Fruit fly (Drosophila melanogaster) whole organism, embryonic: Measurements from ENCODE around the gene Prosbeta6.

Experiments used
- Asciz ChIP-seq: fragments of 200-800 bp; sonication (Bioruptor generic); optimal IDR thresholded peaks from 2 replicates; lab custom pipeline; 2017; ENCODE audit warnings: missing biosample characterization, mild to moderate bottlenecking, missing genetic modification characterization, missing genetic modification reagents
- CG10366 ChIP-seq: fragments of 200-800 bp; sonication (Bioruptor generic); IDR thresholded peaks from 2 replicates; pipeline ENCODE4 v1.3.6; 2022; ENCODE audit warnings: missing biosample characterization, missing genetic modification characterization
- CG10959 ChIP-seq: fragments of 200-800 bp; sonication (Bioruptor generic); IDR thresholded peaks from 2 replicates; pipeline ENCODE4 v1.3.6; 2022; ENCODE audit warnings: missing biosample characterization, missing genetic modification characterization
- CG11560 ChIP-seq: fragments of 200-800 bp; sonication (Bioruptor generic); IDR thresholded peaks from 3 replicates; pipeline ENCODE4 v1.3.6; 2022; ENCODE audit warnings: missing biosample characterization, missing genetic modification characterization
- CG12155 ChIP-seq: fragments of 200-800 bp; sonication (Bioruptor generic); optimal IDR thresholded peaks from 3 replicates; lab custom pipeline; 2016; ENCODE audit warnings: missing biosample characterization, missing genetic modification characterization
- CG12659 ChIP-seq: fragments of 200-800 bp; sonication (Bioruptor generic); optimal IDR thresholded peaks from 3 replicates; lab custom pipeline; 2017; ENCODE audit warnings: mild to moderate bottlenecking, missing biosample characterization, missing genetic modification reagents, missing genetic modification characterization
- CG12769 ChIP-seq: fragments of 200-800 bp; sonication (Bioruptor generic); optimal IDR thresholded peaks from 2 replicates; lab custom pipeline; 2019; ENCODE audit warnings: missing biosample characterization, mild to moderate bottlenecking, missing genetic modification characterization, moderate library complexity
- CG14667 ChIP-seq: fragments of 200-800 bp; sonication (Bioruptor generic); IDR thresholded peaks from 2 replicates; pipeline ENCODE4 v1.3.6; 2022; ENCODE audit warnings: missing biosample characterization, missing genetic modification characterization
- CG16779 ChIP-seq: fragments of 200-800 bp; sonication (Bioruptor generic); IDR thresholded peaks from 2 replicates; pipeline ENCODE4 v1.3.6; 2022; ENCODE audit warnings: missing biosample characterization, missing genetic modification characterization
- CG16815 ChIP-seq: fragments of 200-800 bp; sonication (Bioruptor generic); optimal IDR thresholded peaks from 3 replicates; lab custom pipeline; 2017; ENCODE audit warnings: missing biosample characterization, mild to moderate bottlenecking, missing genetic modification characterization
- CG16863 ChIP-seq: fragments of 200-800 bp; sonication (Bioruptor generic); optimal IDR thresholded peaks from 3 replicates; lab custom pipeline; 2016; ENCODE audit warnings: missing biosample characterization, missing genetic modification characterization
- CG17359 ChIP-seq: fragments of 200-800 bp; sonication (Bioruptor generic); optimal IDR thresholded peaks from 3 replicates; lab custom pipeline; 2018; ENCODE audit warnings: missing biosample characterization, mild to moderate bottlenecking, missing genetic modification characterization, moderate library complexity
- CG2116 ChIP-seq: fragments of 200-800 bp; sonication (Bioruptor generic); optimal IDR thresholded peaks from 3 replicates; lab custom pipeline; 2018; ENCODE audit warnings: missing biosample characterization, mild to moderate bottlenecking, missing genetic modification characterization
- CG2129 ChIP-seq: fragments of 200-800 bp; sonication (Bioruptor generic); IDR thresholded peaks from 2 replicates; pipeline ENCODE4 v1.3.6; 2022; ENCODE audit warnings: missing biosample characterization, missing genetic modification characterization; ENCODE audit not compliant: partially characterized antibody
- CG31365 ChIP-seq: fragments of 200-800 bp; sonication (Bioruptor generic); optimal IDR thresholded peaks from 2 replicates; lab custom pipeline; 2018; ENCODE audit warnings: missing biosample characterization, mild to moderate bottlenecking, missing genetic modification characterization
- CG32772 ChIP-seq: fragments of 200-800 bp; sonication (Bioruptor generic); IDR thresholded peaks from 2 replicates; pipeline ENCODE4 v1.3.6; 2022; ENCODE audit warnings: missing biosample characterization, missing genetic modification characterization
- CG3281 ChIP-seq: fragments of 200-800 bp; sonication (Bioruptor generic); optimal IDR thresholded peaks from 3 replicates; lab custom pipeline; 2017; ENCODE audit warnings: missing biosample characterization, mild to moderate bottlenecking, missing genetic modification characterization
- CG4282 ChIP-seq: fragments of 200-800 bp; sonication (Bioruptor generic); optimal IDR thresholded peaks from 2 replicates; lab custom pipeline; 2016; ENCODE audit warnings: missing biosample characterization, missing genetic modification characterization
- CG4360 ChIP-seq: fragments of 200-800 bp; sonication (Bioruptor generic); IDR thresholded peaks from 2 replicates; pipeline ENCODE4 v1.3.6; 2022; ENCODE audit warnings: missing biosample characterization, missing genetic modification characterization
- CG7357 ChIP-seq: fragments of 200-800 bp; sonication (Bioruptor generic); IDR thresholded peaks from 3 replicates; pipeline ENCODE4 v1.3.6; 2022; ENCODE audit warnings: missing biosample characterization, missing genetic modification characterization
- CG8359 ChIP-seq: fragments of 200-800 bp; sonication (Bioruptor generic); optimal IDR thresholded peaks from 2 replicates; lab custom pipeline; 2017; ENCODE audit warnings: missing biosample characterization, mild to moderate bottlenecking, missing genetic modification characterization, borderline replicate concordance
- CG9797 ChIP-seq: fragments of 200-800 bp; sonication (Bioruptor generic); optimal IDR thresholded peaks from 3 replicates; lab custom pipeline; 2018; ENCODE audit warnings: missing biosample characterization, mild to moderate bottlenecking, missing genetic modification characterization
- CG9817 ChIP-seq: fragments of 200-800 bp; sonication (Bioruptor generic); optimal IDR thresholded peaks from 2 replicates; lab custom pipeline; 2018; ENCODE audit warnings: missing biosample characterization, mild to moderate bottlenecking, missing genetic modification characterization, moderate library complexity
- D ChIP-seq, 2 experiments: fragments of 200-800 bp in 1 of 2; fragments of >200 bp in 1 of 2; sonication (Bioruptor generic) in 1 of 2; optimal IDR thresholded peaks; 2 replicates in 1 of 2; 3 replicates in 1 of 2; lab custom pipeline; 2017; ENCODE audit warnings: mild to moderate bottlenecking in 1 of 2, missing biosample characterization in 1 of 2, missing genetic modification characterization in 1 of 2, missing genetic modification reagents in 1 of 2
- Doc3 ChIP-seq: fragments of 200-800 bp; sonication (Bioruptor generic); IDR thresholded peaks from 3 replicates; pipeline ENCODE4 v1.3.6; 2022; ENCODE audit warnings: missing biosample characterization, missing genetic modification characterization; ENCODE audit not compliant: partially characterized antibody
- Dp ChIP-seq: fragments of 200-800 bp; sonication (Bioruptor generic); optimal IDR thresholded peaks from 2 replicates; lab custom pipeline; 2018; ENCODE audit warnings: missing biosample characterization, mild to moderate bottlenecking, missing genetic modification characterization, moderate library complexity
- ERR ChIP-seq: fragments of 200-800 bp; sonication (Bioruptor generic); optimal IDR thresholded peaks from 2 replicates; lab custom pipeline; 2016; ENCODE audit warnings: missing biosample characterization, missing genetic modification characterization
- Eip74EF ChIP-seq, 2 experiments: fragments of 200-800 bp in 1 of 2; fragments of >200 bp in 1 of 2; sonication (Bioruptor generic) in 1 of 2; optimal IDR thresholded peaks; 2 replicates each; lab custom pipeline; 2017 to 2019; ENCODE audit warnings: missing biosample characterization in 2 of 2, missing genetic modification characterization in 2 of 2, mild to moderate bottlenecking in 1 of 2, moderate library complexity in 1 of 2
- Hr51 ChIP-seq, 2 experiments: fragments of 200-800 bp; sonication (Bioruptor generic); optimal IDR thresholded peaks; 2 replicates in 1 of 2; 3 replicates in 1 of 2; lab custom pipeline; 2016 to 2018; ENCODE audit warnings: missing biosample characterization in 2 of 2, missing genetic modification characterization in 2 of 2, mild to moderate bottlenecking in 1 of 2, moderate library complexity in 1 of 2
- Optix ChIP-seq: fragments of 200-800 bp; sonication (Bioruptor generic); IDR thresholded peaks from 3 replicates; pipeline ENCODE4 v1.3.6; 2022; ENCODE audit warnings: missing biosample characterization, missing genetic modification characterization
- Side ChIP-seq: fragments of 200-800 bp; sonication (Bioruptor generic); optimal IDR thresholded peaks from 2 replicates; lab custom pipeline; 2016; ENCODE audit warnings: missing biosample characterization, missing genetic modification characterization
- Six4 ChIP-seq: fragments of 200-800 bp; sonication (Bioruptor generic); optimal IDR thresholded peaks from 2 replicates; lab custom pipeline; 2016; ENCODE audit warnings: missing biosample characterization, missing genetic modification characterization
- Tbp ChIP-seq: fragments of >200 bp; optimal IDR thresholded peaks from 2 replicates; lab custom pipeline; 2018; ENCODE audit warnings: missing biosample characterization, missing genetic modification characterization
- al ChIP-seq: fragments of 200-800 bp; sonication (Bioruptor generic); IDR thresholded peaks from 2 replicates; pipeline ENCODE4 v1.3.6; 2022; ENCODE audit warnings: missing biosample characterization, missing genetic modification characterization
- aop ChIP-seq: fragments of 200-800 bp; sonication (Bioruptor generic); IDR thresholded peaks from 2 replicates; pipeline ENCODE4 v1.3.6; 2022; ENCODE audit warnings: missing biosample characterization, missing genetic modification characterization
- da ChIP-seq: fragments of 200-800 bp; sonication (Bioruptor generic); optimal IDR thresholded peaks from 2 replicates; lab custom pipeline; 2016; ENCODE audit warnings: missing biosample characterization, missing genetic modification characterization
- gce ChIP-seq: fragments of 200-800 bp; sonication (Bioruptor generic); IDR thresholded peaks from 3 replicates; pipeline ENCODE4 v1.3.6; 2022; ENCODE audit warnings: missing biosample characterization, missing genetic modification characterization
- grau ChIP-seq: fragments of 200-800 bp; optimal IDR thresholded peaks from 3 replicates; lab custom pipeline; 2019; ENCODE audit warnings: missing biosample characterization, mild to moderate bottlenecking, missing genetic modification characterization, moderate library complexity
- gro ChIP-seq: fragments of 200-800 bp; sonication (Bioruptor generic); optimal IDR thresholded peaks from 2 replicates; lab custom pipeline; 2016; ENCODE audit warnings: missing biosample characterization, missing genetic modification characterization
- her ChIP-seq: fragments of 200-800 bp; sonication (Bioruptor generic); optimal IDR thresholded peaks from 2 replicates; lab custom pipeline; 2016; ENCODE audit warnings: missing biosample characterization, missing genetic modification characterization
- jing ChIP-seq: fragments of 200-800 bp; sonication (Bioruptor generic); optimal IDR thresholded peaks from 2 replicates; lab custom pipeline; 2018; ENCODE audit warnings: missing biosample characterization, mild to moderate bottlenecking, missing genetic modification characterization
- mirr ChIP-seq: fragments of 200-800 bp; sonication (Bioruptor generic); optimal IDR thresholded peaks from 3 replicates; lab custom pipeline; 2018; ENCODE audit warnings: missing biosample characterization, mild to moderate bottlenecking, missing genetic modification characterization
- nau ChIP-seq: fragments of 200-800 bp; sonication (Bioruptor generic); optimal IDR thresholded peaks from 3 replicates; lab custom pipeline; 2017; ENCODE audit warnings: missing biosample characterization, mild to moderate bottlenecking, missing genetic modification characterization, missing genetic modification reagents
- nerfin-2 ChIP-seq: fragments of 200-800 bp; sonication (Bioruptor generic); IDR thresholded peaks from 2 replicates; pipeline ENCODE4 v1.3.6; 2022; ENCODE audit warnings: missing biosample characterization, missing genetic modification characterization; ENCODE audit not compliant: partially characterized antibody
- pros ChIP-seq: fragments of 200-800 bp; sonication (Bioruptor generic); optimal IDR thresholded peaks from 3 replicates; lab custom pipeline; 2019; ENCODE audit warnings: missing biosample characterization, mild to moderate bottlenecking, missing genetic modification characterization, moderate library complexity
- sima ChIP-seq: fragments of 200-800 bp; sonication (Bioruptor generic); optimal IDR thresholded peaks from 2 replicates; lab custom pipeline; 2016; ENCODE audit warnings: missing biosample characterization, missing genetic modification characterization
- sug ChIP-seq: fragments of 200-800 bp; optimal IDR thresholded peaks from 2 replicates; lab custom pipeline; 2019; ENCODE audit warnings: missing biosample characterization, mild to moderate bottlenecking, missing genetic modification characterization, moderate library complexity
- trh ChIP-seq: fragments of 200-800 bp; sonication (Bioruptor generic); optimal IDR thresholded peaks from 2 replicates; lab custom pipeline; 2016; ENCODE audit warnings: missing biosample characterization, missing genetic modification characterization
- zf30C ChIP-seq: fragments of 200-800 bp; sonication (Bioruptor generic); optimal IDR thresholded peaks from 3 replicates; lab custom pipeline; 2018; ENCODE audit warnings: missing biosample characterization, mild to moderate bottlenecking, missing genetic modification characterization
- zfh1 ChIP-seq: fragments of 200-800 bp; sonication (Bioruptor generic); IDR thresholded peaks from 3 replicates; pipeline ENCODE4 v1.3.6; 2022; ENCODE audit warnings: missing biosample characterization, missing genetic modification characterization

Prosbeta6 gene

dm6 chr3L:16642088-16642507 lies 31.9 kb upstream of the Prosbeta6 start (continued):
- TF ChIP-seq D (optimal IDR thresholded peaks at IDR 0.05; lab: Kevin White, UChicago) (no peak), D (GFP tag; optimal IDR thresholded peaks at IDR 0.05; lab: Kevin White, UChicago) (peak; percentile 80), CG8359 (GFP tag; lab: Kevin White, UChicago) (peak; percentile 31), CG10366 (GFP tag; lab: Robert Waterston, UW) (no peak), Side (GFP tag; lab: Kevin White, UChicago) (no peak), her (GFP tag; lab: Kevin White, UChicago) (no peak), CG31365 (tag; lab: Kevin White, UChicago) (no peak), zfh1 (GFP tag; lab: Robert Waterston, UW) (peak; percentile 63; the same call in 1 of the 3 replicates), Tbp (GFP tag; lab: Kevin White, UChicago) (no peak), CG9797 (GFP tag; lab: Kevin White, UChicago) (no peak), Optix (no peak), CG17359 (peak; percentile 62), al (GFP tag; lab: Robert Waterston, UW) (no peak), trh (GFP tag; lab: Kevin White, UChicago) (no peak), ERR (no peak), CG2129 (GFP tag; lab: Robert Waterston, UW) (no peak), CG32772 (GFP tag; lab: Robert Waterston, UW) (peak; percentile 20; the same call in 1 of the 2 replicates), Asciz (GFP tag; lab: Kevin White, UChicago) (peak; percentile 64), CG2116 (GFP tag; lab: Kevin White, UChicago) (no peak), jing (GFP tag; lab: Kevin White, UChicago) (peak; percentile 22), CG9817 (tag; lab: Kevin White, UChicago) (no peak), CG11560 (tag; lab: Robert Waterston, UW) (no peak), CG3281 (GFP tag; lab: Kevin White, UChicago) (no peak), da (no peak), CG4282 (GFP tag; lab: Kevin White, UChicago) (no peak), Eip74EF (GFP tag; optimal IDR thresholded peaks at IDR 0.05; lab: Kevin White, UChicago) (peak in 1 of 2 experiments; percentile 69), gce (0 out of 3 replicates have a peak, but pooled peaks have one; percentile 19), Hr51 (GFP tag; optimal IDR thresholded peaks at IDR 0.05; lab: Kevin White, UChicago) (peak in 1 of 2 experiments; percentile 70), gro (GFP tag; lab: Kevin White, UChicago) (no peak), CG14667 (GFP tag; lab: Robert Waterston, UW) (0 out of 2 replicates have a peak, but pooled peaks have one; percentile 40), Doc3 (GFP tag; lab: Robert Waterston, UW) (no peak), nerfin-2 (no peak), CG4360 (GFP tag; lab: Robert Waterston, UW) (no peak), CG10959 (GFP tag; lab: Robert Waterston, UW) (no peak), CG12769 (tag; lab: Kevin White, UChicago) (no peak), sug (tag; lab: Kevin White, UChicago) (no peak), CG12659 (GFP tag; lab: Kevin White, UChicago) (peak; percentile 57), Six4 (peak; percentile 47), zf30C (GFP tag; lab: Kevin White, UChicago) (no peak), sima (GFP tag; lab: Kevin White, UChicago) (no peak), CG16815 (GFP tag; lab: Kevin White, UChicago) (peak; percentile 54), CG7357 (peak; percentile 39; the same call in 1 of the 3 replicates), nau (GFP tag; lab: Kevin White, UChicago) (peak; percentile 34), CG16863 (no peak), aop (GFP tag; lab: Robert Waterston, UW) (no peak), mirr (GFP tag; lab: Kevin White, UChicago) (no peak), Dp (no peak), pros (GFP tag; lab: Kevin White, UChicago) (no peak), CG12155 (GFP tag; lab: Kevin White, UChicago) (no peak), grau (peak; percentile 65), CG16779 (GFP tag; lab: Robert Waterston, UW) (no peak)
